Fruit fly (Drosophila melanogaster) whole organism, embryonic: ENCODE data around the gene Ir31a.
A peak's percentile ranks its signal among the peaks of the same experiment; 100 is the strongest.

ENCODE experiments used
- CG10654 ChIP-seq: fragments of 200-800 bp; sonication (Bioruptor generic); optimal IDR thresholded peaks from 2 replicates; lab custom pipeline; 2016; ENCODE audit warnings: missing biosample characterization, missing genetic modification characterization
- CG12155 ChIP-seq: fragments of 200-800 bp; sonication (Bioruptor generic); optimal IDR thresholded peaks from 3 replicates; lab custom pipeline; 2016; ENCODE audit warnings: missing biosample characterization, missing genetic modification characterization
- CG12391 ChIP-seq: fragments of 200-800 bp; sonication (Bioruptor generic); optimal IDR thresholded peaks from 3 replicates; lab custom pipeline; 2018; ENCODE audit warnings: missing biosample characterization, mild to moderate bottlenecking, missing genetic modification characterization, moderate library complexity
- CG12659 ChIP-seq: fragments of 200-800 bp; sonication (Bioruptor generic); optimal IDR thresholded peaks from 3 replicates; lab custom pipeline; 2017; ENCODE audit warnings: mild to moderate bottlenecking, missing biosample characterization, missing genetic modification reagents, missing genetic modification characterization
- CG13424 ChIP-seq: fragments of 200-800 bp; sonication (Bioruptor generic); optimal IDR thresholded peaks from 2 replicates; lab custom pipeline; 2019; ENCODE audit warnings: missing biosample characterization, mild to moderate bottlenecking, missing genetic modification characterization, moderate library complexity
- CG16779 ChIP-seq: fragments of 200-800 bp; sonication (Bioruptor generic); IDR thresholded peaks from 2 replicates; pipeline ENCODE4 v1.3.6; 2022; ENCODE audit warnings: missing biosample characterization, missing genetic modification characterization
- CG18476 ChIP-seq: fragments of 200-800 bp; sonication (Bioruptor generic); optimal IDR thresholded peaks from 2 replicates; lab custom pipeline; 2016; ENCODE audit warnings: missing biosample characterization, mild to moderate bottlenecking, missing genetic modification characterization
- CG4360 ChIP-seq: fragments of 200-800 bp; sonication (Bioruptor generic); IDR thresholded peaks from 2 replicates; pipeline ENCODE4 v1.3.6; 2022; ENCODE audit warnings: missing biosample characterization, missing genetic modification characterization
- CG4707 ChIP-seq: fragments of 200-800 bp; sonication (Bioruptor generic); optimal IDR thresholded peaks from 2 replicates; lab custom pipeline; 2018; ENCODE audit warnings: missing biosample characterization, mild to moderate bottlenecking, missing genetic modification characterization, moderate library complexity
- CG5953 ChIP-seq: fragments of 200-800 bp; sonication (Bioruptor generic); IDR thresholded peaks from 2 replicates; pipeline ENCODE4 v1.3.6; 2022; ENCODE audit warnings: missing biosample characterization, missing genetic modification characterization
- CG6854 ChIP-seq: fragments of 200-800 bp; sonication (Bioruptor generic); optimal IDR thresholded peaks from 3 replicates; lab custom pipeline; 2017; ENCODE audit warnings: missing biosample characterization, mild to moderate bottlenecking, missing genetic modification characterization
- CG8765 ChIP-seq: fragments of 200-800 bp; sonication (Bioruptor generic); IDR thresholded peaks from 2 replicates; pipeline ENCODE4 v1.3.6; 2022; ENCODE audit warnings: missing biosample characterization, missing genetic modification characterization
- Dbx ChIP-seq: fragments of 200-800 bp; sonication (Bioruptor generic); IDR thresholded peaks from 3 replicates; pipeline ENCODE4 v1.3.6; 2022; ENCODE audit warnings: missing biosample characterization, missing genetic modification characterization
- Doc3 ChIP-seq: fragments of 200-800 bp; sonication (Bioruptor generic); IDR thresholded peaks from 3 replicates; pipeline ENCODE4 v1.3.6; 2022; ENCODE audit warnings: missing biosample characterization, missing genetic modification characterization; ENCODE audit not compliant: partially characterized antibody
- Fer1 ChIP-seq: fragments of 200-800 bp; sonication (Bioruptor generic); optimal IDR thresholded peaks from 2 replicates; lab custom pipeline; 2017; ENCODE audit warnings: missing biosample characterization, mild to moderate bottlenecking, missing genetic modification characterization
- GATAe ChIP-seq: fragments of 200-800 bp; sonication (Bioruptor generic); conservative IDR thresholded peaks from 2 replicates; pipeline ENCODE4 v1.3.6; 2022; ENCODE audit warnings: missing biosample characterization, missing genetic modification characterization
- HHEX ChIP-seq: fragments of 200-800 bp; sonication (Bioruptor generic); optimal IDR thresholded peaks from 3 replicates; lab custom pipeline; 2017; ENCODE audit warnings: missing biosample characterization, mild to moderate bottlenecking, missing genetic modification characterization, missing genetic modification reagents
- Hmx ChIP-seq: fragments of 200-800 bp; sonication (Bioruptor generic); optimal IDR thresholded peaks from 2 replicates; lab custom pipeline; 2016; ENCODE audit warnings: missing biosample characterization, missing genetic modification characterization
- Hr51 ChIP-seq, 2 experiments: fragments of 200-800 bp; sonication (Bioruptor generic); optimal IDR thresholded peaks; 2 replicates in 1 of 2; 3 replicates in 1 of 2; lab custom pipeline; 2016 to 2018; ENCODE audit warnings: missing biosample characterization in 2 of 2, missing genetic modification characterization in 2 of 2, mild to moderate bottlenecking in 1 of 2, moderate library complexity in 1 of 2
- Hr78 ChIP-seq, 2 experiments: fragments of 200-800 bp in 1 of 2; fragments of >200 bp in 1 of 2; sonication (Bioruptor generic) in 1 of 2; optimal IDR thresholded peaks; 2 replicates each; lab custom pipeline; 2017 to 2019; ENCODE audit warnings: missing biosample characterization in 2 of 2, missing genetic modification characterization in 2 of 2, mild to moderate bottlenecking in 1 of 2, moderate library complexity in 1 of 2
- Hsf ChIP-seq: fragments of 200-800 bp; sonication (Bioruptor generic); optimal IDR thresholded peaks from 3 replicates; lab custom pipeline; 2016; ENCODE audit warnings: missing biosample characterization, missing genetic modification characterization
- Six4 ChIP-seq: fragments of 200-800 bp; sonication (Bioruptor generic); optimal IDR thresholded peaks from 2 replicates; lab custom pipeline; 2016; ENCODE audit warnings: missing biosample characterization, missing genetic modification characterization
- Sry-β ChIP-seq: fragments of 200-800 bp; sonication (Bioruptor generic); optimal IDR thresholded peaks from 2 replicates; lab custom pipeline; 2018; ENCODE audit warnings: missing biosample characterization, mild to moderate bottlenecking, missing genetic modification characterization, moderate library complexity
- Ssrp ChIP-seq: fragments of 200-800 bp; sonication (Bioruptor generic); optimal IDR thresholded peaks from 2 replicates; lab custom pipeline; 2018; ENCODE audit warnings: missing biosample characterization, mild to moderate bottlenecking, missing genetic modification characterization, moderate library complexity
- Usf ChIP-seq: fragments of 200-800 bp; sonication (Bioruptor generic); optimal IDR thresholded peaks from 2 replicates; lab custom pipeline; 2017; ENCODE audit warnings: missing genotype, missing biosample characterization, missing genetic modification characterization
- ap ChIP-seq: fragments of 200-800 bp; sonication (Bioruptor generic); IDR thresholded peaks from 2 replicates; pipeline ENCODE4 v1.3.6; 2022; ENCODE audit warnings: missing biosample characterization, missing genetic modification characterization
- bowl ChIP-seq: fragments of 200-800 bp; sonication (Bioruptor generic); IDR thresholded peaks from 2 replicates; pipeline ENCODE4 v1.3.6; 2022; ENCODE audit warnings: missing biosample characterization, missing genetic modification characterization
- croc ChIP-seq: fragments of 200-800 bp; sonication (Bioruptor generic); conservative IDR thresholded peaks from 3 replicates; pipeline ENCODE4 v1.3.6; 2022; ENCODE audit warnings: missing biosample characterization, missing genetic modification characterization
- crol ChIP-seq: fragments of 200-800 bp; sonication (Bioruptor generic); IDR thresholded peaks from 2 replicates; pipeline ENCODE4 v1.3.6; 2022; ENCODE audit warnings: missing biosample characterization, missing genetic modification characterization
- danr ChIP-seq: fragments of 200-800 bp; sonication (Bioruptor generic); IDR thresholded peaks from 2 replicates; pipeline ENCODE4 v1.3.6; 2022; ENCODE audit warnings: missing biosample characterization, missing genetic modification characterization
- disco-r ChIP-seq: fragments of 200-800 bp; sonication (Bioruptor generic); optimal IDR thresholded peaks from 2 replicates; lab custom pipeline; 2016; ENCODE audit warnings: missing biosample characterization, missing genetic modification characterization
- dmrt99B ChIP-seq: fragments of 200-800 bp; sonication (Bioruptor generic); optimal IDR thresholded peaks from 2 replicates; lab custom pipeline; 2018; ENCODE audit warnings: missing biosample characterization, mild to moderate bottlenecking, missing genetic modification characterization, moderate library complexity
- grn ChIP-seq: fragments of 200-800 bp; sonication (Bioruptor generic); optimal IDR thresholded peaks from 3 replicates; lab custom pipeline; 2017; ENCODE audit warnings: missing biosample characterization, missing genetic modification characterization
- gro ChIP-seq: fragments of 200-800 bp; sonication (Bioruptor generic); optimal IDR thresholded peaks from 2 replicates; lab custom pipeline; 2016; ENCODE audit warnings: missing biosample characterization, missing genetic modification characterization
- gt ChIP-seq: fragments of 200-800 bp; sonication (Bioruptor generic); IDR thresholded peaks from 2 replicates; pipeline ENCODE4 v1.3.6; 2022; ENCODE audit warnings: missing biosample characterization, missing genetic modification characterization
- lbe ChIP-seq: fragments of 200-800 bp; sonication (Bioruptor generic); optimal IDR thresholded peaks from 2 replicates; lab custom pipeline; 2016; ENCODE audit warnings: missing biosample characterization, mild to moderate bottlenecking, missing genetic modification characterization
- lilli ChIP-seq: fragments of 200-800 bp; sonication (Bioruptor generic); optimal IDR thresholded peaks from 3 replicates; lab custom pipeline; 2016; ENCODE audit warnings: missing biosample characterization, missing genetic modification characterization
- mld ChIP-seq: fragments of 200-800 bp; sonication (Bioruptor generic); IDR thresholded peaks from 3 replicates; pipeline ENCODE4 v1.3.6; 2022; ENCODE audit warnings: missing biosample characterization, missing genetic modification characterization; ENCODE audit not compliant: partially characterized antibody
- odd ChIP-seq: fragments of 200-800 bp; sonication (Bioruptor generic); optimal IDR thresholded peaks from 2 replicates; lab custom pipeline; 2017; ENCODE audit warnings: missing biosample characterization, mild to moderate bottlenecking, missing genetic modification characterization
- pb ChIP-seq: fragments of 200-800 bp; sonication (Bioruptor generic); optimal IDR thresholded peaks from 3 replicates; lab custom pipeline; 2016; ENCODE audit warnings: missing biosample characterization, missing genetic modification characterization
- psq ChIP-seq: fragments of 200-800 bp; sonication (Bioruptor generic); optimal IDR thresholded peaks from 2 replicates; lab custom pipeline; 2017; ENCODE audit warnings: missing biosample characterization, missing genetic modification characterization
- shn ChIP-seq: fragments of 200-800 bp; sonication (Bioruptor generic); optimal IDR thresholded peaks from 3 replicates; lab custom pipeline; 2016; ENCODE audit warnings: missing biosample characterization, missing genetic modification characterization
- sisA ChIP-seq: fragments of 200-800 bp; sonication (Bioruptor generic); IDR thresholded peaks from 2 replicates; pipeline ENCODE4 v1.3.6; 2022; ENCODE audit warnings: missing biosample characterization, missing genetic modification characterization
- sna ChIP-seq: fragments of 200-800 bp; sonication (Bioruptor generic); IDR thresholded peaks from 2 replicates; pipeline ENCODE4 v1.3.6; 2022; ENCODE audit warnings: missing biosample characterization, missing genetic modification characterization; ENCODE audit not compliant: partially characterized antibody
- ssp ChIP-seq: fragments of 200-800 bp; sonication (Bioruptor generic); IDR thresholded peaks from 2 replicates; pipeline ENCODE4 v1.3.6; 2022; ENCODE audit warnings: missing biosample characterization, missing genetic modification characterization
- tap ChIP-seq: fragments of 200-800 bp; optimal IDR thresholded peaks from 3 replicates; lab custom pipeline; 2019; ENCODE audit warnings: missing biosample characterization, mild to moderate bottlenecking, missing genetic modification characterization, moderate library complexity
- tgo ChIP-seq: fragments of 200-800 bp; sonication (Bioruptor generic); IDR thresholded peaks from 3 replicates; pipeline ENCODE4 v1.3.6; 2022; ENCODE audit warnings: missing biosample characterization, missing genetic modification characterization
- z ChIP-seq: fragments of 200-800 bp; sonication (Bioruptor generic); IDR thresholded peaks from 3 replicates; pipeline ENCODE4 v1.3.6; 2022; ENCODE audit warnings: missing biosample characterization, missing genetic modification characterization
- zen2 ChIP-seq: fragments of 200-800 bp; sonication (Bioruptor generic); IDR thresholded peaks from 3 replicates; pipeline ENCODE4 v1.3.6; 2022; ENCODE audit warnings: missing biosample characterization, missing genetic modification characterization; ENCODE audit not compliant: partially characterized antibody

Ir31a gene

dm6 chr2L:10413251-10414127 is 8.1 kb downstream of the Ir31a start, which contains the start of the genes CG5355 and Klp31E (continued):
- TF ChIP-seq gt (no peak), sisA (no peak), Hr78 (GFP tag; optimal IDR thresholded peaks at IDR 0.05; lab: Kevin White, UChicago) (no peak), CG4707 (GFP tag; lab: Kevin White, UChicago) (no peak), dmrt99B (tag; lab: Kevin White, UChicago) (no peak), CG8765 (no peak), croc (peak; percentile 38), bowl (GFP tag; lab: Robert Waterston, UW) (no peak), Dbx (GFP tag; lab: Robert Waterston, UW) (peak; percentile 58; the same call in 1 of the 3 replicates), CG12659 (peak; percentile 83), Doc3 (GFP tag; lab: Robert Waterston, UW) (peak; percentile 72), Ssrp (peak; percentile 77), Usf (GFP tag; lab: Kevin White, UChicago) (peak; percentile 71), tap (peak; percentile 65), Hmx (GFP tag; lab: Kevin White, UChicago) (no peak), lbe (GFP tag; lab: Kevin White, UChicago) (no peak), Six4 (peak; percentile 61), HHEX (peak; percentile 54), lilli (peak; percentile 74), odd (peak; percentile 63), Sry-β (GFP tag; lab: Kevin White, UChicago) (peak; percentile 29), zen2 (peak; percentile 63; the same call in 2 of the 3 replicates), CG12155 (GFP tag; lab: Kevin White, UChicago) (peak; percentile 41), tgo (GFP tag; lab: Robert Waterston, UW) (peak; percentile 64; the same call in 2 of the 3 replicates), gro (GFP tag; lab: Kevin White, UChicago) (no peak), z (GFP tag; lab: Robert Waterston, UW) (no peak), shn (GFP tag; lab: Kevin White, UChicago) (peak; percentile 20), CG18476 (GFP tag; lab: Kevin White, UChicago) (peak; percentile 33), Hsf (GFP tag; lab: Kevin White, UChicago) (peak; percentile 65), ap (no peak), CG16779 (GFP tag; lab: Robert Waterston, UW) (no peak), mld (peak; percentile 46; the same call in 1 of the 3 replicates), CG5953 (no peak), ssp (GFP tag; lab: Robert Waterston, UW) (peak; percentile 74), CG4360 (GFP tag; lab: Robert Waterston, UW) (no peak), CG6854 (GFP tag; lab: Kevin White, UChicago) (no peak), psq (no peak), CG13424 (tag; lab: Kevin White, UChicago) (peak; percentile 81), grn (GFP tag; lab: Kevin White, UChicago) (no peak), disco-r (GFP tag; lab: Kevin White, UChicago) (peak; percentile 5), Hr51 (GFP tag; optimal IDR thresholded peaks at IDR 0.05; lab: Kevin White, UChicago) (peak in 1 of 2 experiments; percentile 40), danr (GFP tag; lab: Robert Waterston, UW) (no peak), crol (no peak), CG12391 (tag; lab: Kevin White, UChicago) (peak; percentile 84), CG10654 (GFP tag; lab: Kevin White, UChicago) (peak; percentile 61), pb (GFP tag; lab: Kevin White, UChicago) (peak; percentile 10), Fer1 (GFP tag; lab: Kevin White, UChicago) (peak; percentile 34), sna (peak; percentile 75), GATAe (GFP tag; lab: Robert Waterston, UW) (no peak)
